Fruit fly (Drosophila melanogaster): ENCODE results near the gene Polr1D.

dm6 chr2L:19123472-19124070 lies 11.5 kb downstream of the Polr1D start, which contains the start of gene Phb1:
- TF ChIP-seq ovo (GFP tag; optimal IDR thresholded peaks at IDR 0.05) (no peak), bab1 (GFP tag; optimal IDR thresholded peaks at IDR 0.05) (no peak), CG33017 (tag; optimal IDR thresholded peaks at IDR 0.05) (no peak), Crg-1 (GFP tag; optimal IDR thresholded peaks at IDR 0.05) (no peak), CG1620 (GFP tag; optimal IDR thresholded peaks at IDR 0.05) (no peak), CG7045 (GFP tag; optimal IDR thresholded peaks at IDR 0.05) (no peak), CG11617 (GFP tag; optimal IDR thresholded peaks at IDR 0.05) (no peak), CG14711 (tag; optimal IDR thresholded peaks at IDR 0.05) (no peak)
